Worm (Caenorhabditis elegans) whole organism, young adult: Measurements from ENCODE around the gene C49C3.11.

Experiments used
- F23B12.7 ChIP-seq: sonication (generic microtip); optimal IDR thresholded peaks from 2 replicates; lab custom pipeline; 2017; ENCODE audit warnings: missing genetic modification characterization, mild to moderate bottlenecking, missing compliant biosample characterization, antibody characterized with exemption, moderate library complexity; ENCODE audit not compliant: insufficient read depth
- Y53G8AR.9 ChIP-seq: fragments of 200-800 bp; sonication (Bioruptor generic); conservative IDR thresholded peaks from 2 replicates; pipeline ENCODE4 v1.3.6; 2022; ENCODE audit warnings: missing genetic modification reagents, missing genetic modification characterization, missing compliant biosample characterization
- Y56A3A.18 ChIP-seq: fragments of 200-800 bp; sonication (Bioruptor generic); IDR thresholded peaks from 2 replicates; pipeline ENCODE4 v1.3.6; 2022; ENCODE audit warnings: missing genetic modification reagents, missing genetic modification characterization, missing compliant biosample characterization
- Y67H2A.10 ChIP-seq: fragments of 200-800 bp; sonication (Bioruptor generic); conservative IDR thresholded peaks from 2 replicates; pipeline ENCODE4 v1.3.6; 2022; ENCODE audit warnings: missing genetic modification reagents, missing genetic modification characterization, missing compliant biosample characterization
- akir-1 ChIP-seq: fragments of 200-800 bp; sonication (Bioruptor generic); optimal IDR thresholded peaks from 2 replicates; lab custom pipeline; 2018; ENCODE audit warnings: mild to moderate bottlenecking, missing genetic modification characterization, moderate library complexity, missing compliant biosample characterization
- ama-1 ChIP-seq, 3 experiments: fragments of 150-350 bp in 1 of 3; sonication (generic microtip) in 2 of 3; optimal IDR thresholded peaks; 2 replicates each; lab custom pipeline; 2014 to 2018; ENCODE audit warnings: missing biosample characterization in 2 of 3, missing genetic modification characterization in 2 of 3, missing genetic modification reagents in 2 of 3
- athp-1 ChIP-seq: sonication (generic microtip); optimal IDR thresholded peaks from 2 replicates; lab custom pipeline; 2017; ENCODE audit warnings: mild to moderate bottlenecking, missing genetic modification characterization, missing compliant biosample characterization
- attf-5 ChIP-seq: fragments of 200-800 bp; sonication (Bioruptor generic); optimal IDR thresholded peaks from 2 replicates; lab custom pipeline; 2018; ENCODE audit warnings: mild to moderate bottlenecking, missing genetic modification characterization, missing compliant biosample characterization
- attf-6 ChIP-seq: fragments of 200-800 bp; sonication (Bioruptor generic); IDR thresholded peaks from 2 replicates; pipeline ENCODE4 v1.3.6; 2022; ENCODE audit warnings: missing genetic modification reagents, missing genetic modification characterization, missing compliant biosample characterization
- cebp-1 ChIP-seq, 2 experiments: fragments of 200-800 bp in 1 of 2; sonication (Bioruptor generic) in 1 of 2; sonication (generic microtip) in 1 of 2; IDR thresholded peaks in 1 of 2; optimal IDR thresholded peaks in 1 of 2; 2 replicates each; pipeline versions ENCODE4 v1.3.6 to Lab custom; 2017 to 2022; ENCODE audit warnings: missing compliant biosample characterization in 2 of 2, missing genetic modification characterization in 2 of 2, mild to moderate bottlenecking in 1 of 2, missing genetic modification reagents in 1 of 2, moderate library complexity in 1 of 2
- dox-1 ChIP-seq: fragments of 200-800 bp; sonication (Bioruptor generic); IDR thresholded peaks from 2 replicates; pipeline ENCODE4 v1.3.6; 2022; ENCODE audit warnings: missing genetic modification reagents, missing genetic modification characterization, missing compliant biosample characterization
- egl-18 ChIP-seq: fragments of 200-800 bp; sonication (Bioruptor generic); IDR thresholded peaks from 2 replicates; pipeline ENCODE4 v1.3.6; 2022; ENCODE audit warnings: missing genetic modification reagents, missing genetic modification characterization, missing compliant biosample characterization
- hmg-1.2 ChIP-seq: fragments of 200-800 bp; sonication (Bioruptor generic); IDR thresholded peaks from 2 replicates; pipeline ENCODE4 v1.3.6; 2022; ENCODE audit warnings: missing genetic modification reagents, missing genetic modification characterization, missing compliant biosample characterization
- lin-26 ChIP-seq: fragments of 200-800 bp; sonication (Bioruptor generic); IDR thresholded peaks from 2 replicates; pipeline ENCODE4 v1.3.6; 2022; ENCODE audit warnings: missing genetic modification reagents, missing genetic modification characterization, missing compliant biosample characterization
- lin-40 ChIP-seq: sonication (generic microtip); optimal IDR thresholded peaks from 2 replicates; lab custom pipeline; 2016; ENCODE audit warnings: missing genetic modification characterization, mild to moderate bottlenecking, missing compliant biosample characterization, missing genotype, missing genetic modification reagents
- lir-1 ChIP-seq: fragments of 200-800 bp; sonication (Bioruptor generic); conservative IDR thresholded peaks from 2 replicates; pipeline ENCODE4 v1.3.6; 2022; ENCODE audit warnings: missing genetic modification reagents, missing genetic modification characterization, missing compliant biosample characterization
- lsl-1 ChIP-seq: fragments of 200-800 bp; sonication (Bioruptor generic); optimal IDR thresholded peaks from 2 replicates; lab custom pipeline; 2018; ENCODE audit warnings: mild to moderate bottlenecking, missing genetic modification characterization, moderate library complexity, missing compliant biosample characterization
- madf-6 ChIP-seq: fragments of 200-800 bp; sonication (Bioruptor generic); IDR thresholded peaks from 2 replicates; pipeline ENCODE4 v1.3.6; 2022; ENCODE audit warnings: missing genetic modification reagents, missing genetic modification characterization, missing compliant biosample characterization
- mcd-1 ChIP-seq: fragments of 200-800 bp; sonication (Bioruptor generic); IDR thresholded peaks from 2 replicates; pipeline ENCODE4 v1.3.6; 2022; ENCODE audit warnings: missing genetic modification reagents, missing genetic modification characterization, missing compliant biosample characterization
- nfyb-1 ChIP-seq: fragments of 200-800 bp; sonication (Bioruptor generic); IDR thresholded peaks from 2 replicates; pipeline ENCODE4 v1.3.6; 2022; ENCODE audit warnings: missing genetic modification reagents, missing genetic modification characterization, missing compliant biosample characterization
- nhr-80 ChIP-seq: sonication (generic microtip); optimal IDR thresholded peaks from 2 replicates; lab custom pipeline; 2016; ENCODE audit warnings: missing genetic modification characterization, missing compliant biosample characterization
- rec-8 ChIP-seq, 2 experiments: sonication (generic microtip); optimal IDR thresholded peaks; 2 replicates each; lab custom pipeline; 2016; ENCODE audit warnings: mild to moderate bottlenecking in 2 of 2, missing genetic modification characterization in 2 of 2, missing genetic modification reagents in 2 of 2, missing genotype in 2 of 2, missing biosample characterization in 1 of 2, missing compliant biosample characterization in 1 of 2, moderate library complexity in 1 of 2
- repo-1 ChIP-seq: sonication (generic microtip); optimal IDR thresholded peaks from 2 replicates; lab custom pipeline; 2017; ENCODE audit warnings: mild to moderate bottlenecking, missing genetic modification characterization, missing compliant biosample characterization
- rpc-1 ChIP-seq, 2 experiments: fragments of 150-350 bp in 1 of 2; sonication (generic microtip) in 1 of 2; optimal IDR thresholded peaks; 2 replicates each; lab custom pipeline; 2014 to 2018; ENCODE audit warnings: missing biosample characterization in 1 of 2, missing genetic modification characterization in 1 of 2, missing genetic modification reagents in 1 of 2, missing genotype in 1 of 2
- snpc-1.1 ChIP-seq: sonication (generic microtip); optimal IDR thresholded peaks from 2 replicates; lab custom pipeline; 2017; ENCODE audit warnings: missing genetic modification characterization, mild to moderate bottlenecking, missing compliant biosample characterization, antibody characterized with exemption, moderate library complexity, missing genotype, missing genetic modification reagents; ENCODE audit not compliant: insufficient read depth
- snpc-4 ChIP-seq, 5 experiments: fragments of 150-350 bp in 1 of 5; sonication (generic microtip) in 4 of 5; optimal IDR thresholded peaks; 2 replicates each; lab custom pipeline; 2014 to 2018; ENCODE audit warnings: missing genetic modification characterization in 5 of 5, missing biosample characterization in 3 of 5, antibody characterized with exemption in 2 of 5, mild to moderate bottlenecking in 2 of 5, missing compliant biosample characterization in 2 of 5, missing genotype in 2 of 5, moderate library complexity in 2 of 5, missing genetic modification reagents in 1 of 5
- tbx-9 ChIP-seq: sonication (generic microtip); optimal IDR thresholded peaks from 2 replicates; lab custom pipeline; 2016; ENCODE audit warnings: borderline replicate concordance, missing genetic modification characterization, inconsistent platforms, missing compliant biosample characterization
- tlf-1 ChIP-seq: fragments of 200-800 bp; sonication (Bioruptor generic); optimal IDR thresholded peaks from 2 replicates; lab custom pipeline; 2018; ENCODE audit warnings: mild to moderate bottlenecking, missing genetic modification characterization, missing compliant biosample characterization
- zim-3 ChIP-seq: sonication (generic microtip); optimal IDR thresholded peaks from 2 replicates; lab custom pipeline; 2017; ENCODE audit warnings: mild to moderate bottlenecking, missing genetic modification characterization, moderate library complexity, missing compliant biosample characterization
- ztf-18 ChIP-seq: sonication (generic microtip); optimal IDR thresholded peaks from 2 replicates; lab custom pipeline; 2016; ENCODE audit warnings: missing genotype, mild to moderate bottlenecking, missing genetic modification characterization, missing compliant biosample characterization
- ztf-28 ChIP-seq: fragments of 200-800 bp; sonication (Bioruptor generic); IDR thresholded peaks from 2 replicates; pipeline ENCODE4 v1.3.6; 2022; ENCODE audit warnings: missing genetic modification reagents, missing genetic modification characterization, missing compliant biosample characterization
- ztf-6 ChIP-seq: fragments of 200-800 bp; sonication (Bioruptor generic); IDR thresholded peaks from 2 replicates; pipeline ENCODE4 v1.3.6; 2022; ENCODE audit warnings: missing genetic modification reagents, missing genetic modification characterization, missing compliant biosample characterization

C49C3.11 gene

ce11 chrIV:17331100-17331577, 12.4 kb upstream of the C49C3.11 start, which contains the start of gene C49C3.6:
C49C3.6 (plus strand) TSS chrIV:17331527.
- peak; percentile 51 for TF ChIP-seq snpc-4 (GFP tag; optimal IDR thresholded peaks at IDR 0.05; lab: Kevin White, UChicago)
- TF ChIP-seq snpc-4 (tag; optimal IDR thresholded peaks at IDR 0.05; lab: Kevin White, UChicago): peak in 2 of 4 experiments; percentile 27 to 67
- peak; percentile 95 for TF ChIP-seq hmg-1.2 (GFP tag; lab: Robert Waterston, UW)
- peak; percentile 70 for TF ChIP-seq mcd-1 (GFP tag; lab: Robert Waterston, UW)
- no peak for TF ChIP-seq madf-6
- no peak for TF ChIP-seq F23B12.7
- no peak for TF ChIP-seq snpc-1.1 (tag; lab: Kevin White, UChicago)
- no peak for TF ChIP-seq lin-26 (GFP tag; lab: Robert Waterston, UW)
- no peak for TF ChIP-seq Y56A3A.18
- TF ChIP-seq repo-1 (tag; lab: Kevin White, UChicago): no peak
- no peak for TF ChIP-seq rec-8 (tag; optimal IDR thresholded peaks at IDR 0.05; lab: Kevin White, UChicago)

ce11 chrIV:17332261-17332660, 11.3 kb upstream of the C49C3.11 start, which contains the start of gene C49C3.7:
C49C3.7 (plus strand) TSS chrIV:17332561.
- no peak for TF ChIP-seq snpc-4 (GFP tag; optimal IDR thresholded peaks at IDR 0.05; lab: Kevin White, UChicago)
- TF ChIP-seq snpc-4 (tag; optimal IDR thresholded peaks at IDR 0.05; lab: Kevin White, UChicago): peak in 1 of 4 experiments; percentile 50
- no peak for TF ChIP-seq mcd-1 (GFP tag; lab: Robert Waterston, UW)

- TF ChIP-seq F23B12.7 (peak; percentile 20), hmg-1.2 (GFP tag; lab: Robert Waterston, UW) (peak; percentile 51; the same call in 1 of the 2 replicates), nfyb-1 (GFP tag; lab: Robert Waterston, UW) (no peak), akir-1 (GFP tag; lab: Kevin White, UChicago) (no peak), dox-1 (GFP tag; lab: Robert Waterston, UW) (no peak), ztf-18 (tag; lab: Kevin White, UChicago) (peak; percentile 13), lir-1 (GFP tag; lab: Robert Waterston, UW) (no peak), attf-5 (GFP tag; lab: Kevin White, UChicago) (peak; percentile 71), nhr-80 (peak; percentile 15), attf-6 (no peak), tlf-1 (GFP tag; lab: Kevin White, UChicago) (no peak), lsl-1 (GFP tag; lab: Kevin White, UChicago) (no peak), zim-3 (tag; lab: Kevin White, UChicago) (no peak), Y67H2A.10 (no peak), tbx-9 (tag; lab: Kevin White, UChicago) (no peak), cebp-1 (GFP tag; IDR thresholded peaks at IDR 0.05; lab: Robert Waterston, UW) (no peak), cebp-1 (tag; optimal IDR thresholded peaks at IDR 0.05; lab: Kevin White, UChicago) (no peak), Y53G8AR.9 (no peak), snpc-1.1 (tag; lab: Kevin White, UChicago) (no peak), mcd-1 (GFP tag; lab: Robert Waterston, UW) (0 out of 2 replicates have a peak, but pooled peaks have one; percentile 11), ztf-6 (GFP tag; lab: Robert Waterston, UW) (no peak), rpc-1 (optimal IDR thresholded peaks at IDR 0.05; lab: Kevin White, UChicago) (no peak), rpc-1 (tag; optimal IDR thresholded peaks at IDR 0.05; lab: Kevin White, UChicago) (no peak), madf-6 (no peak), athp-1 (tag; lab: Kevin White, UChicago) (no peak), ztf-28 (no peak), snpc-4 (GFP tag; optimal IDR thresholded peaks at IDR 0.05; lab: Kevin White, UChicago) (no peak), snpc-4 (tag; optimal IDR thresholded peaks at IDR 0.05; lab: Kevin White, UChicago) (peak in 1 of 4 experiments; percentile 52), egl-18 (GFP tag; lab: Robert Waterston, UW) (no peak), ama-1 (optimal IDR thresholded peaks at IDR 0.05; lab: Kevin White, UChicago) (no peak), ama-1 (GFP tag; optimal IDR thresholded peaks at IDR 0.05; lab: Kevin White, UChicago) (peak in 1 of 2 experiments; percentile 21), lin-40 (tag; lab: Kevin White, UChicago) (no peak)
- TF ChIP-seq, all 124 proteins: peak for 8
Measured at ce11 chrIV:17333542-17334281, 9.9 kb upstream of the C49C3.11 start, which contains the start of gene C49C3.15. C49C3.15 (plus strand) TSS chrIV:17334231.
